Worm (Caenorhabditis elegans): Measurements from ENCODE around the gene prp-8.

Gene prp-8

ce11 chrIII:8124323-8124722 lies 39.9 kb upstream of the prp-8 start:
- TF ChIP-seq fkh-2 (tag; optimal IDR thresholded peaks at IDR 0.05) (no peak), skn-1 (tag; optimal IDR thresholded peaks at IDR 0.05) (peak; percentile 65), ceh-16 (tag; optimal IDR thresholded peaks at IDR 0.05) (no peak), hmg-11 (tag; optimal IDR thresholded peaks at IDR 0.05) (peak; percentile 11), pqm-1 (tag; optimal IDR thresholded peaks at IDR 0.05) (peak; percentile 60), fos-1 (tag; optimal IDR thresholded peaks at IDR 0.05) (no peak), ama-1 (optimal IDR thresholded peaks at IDR 0.05) (no peak), egl-5 (tag; optimal IDR thresholded peaks at IDR 0.05) (peak; percentile 89), fkh-10 (GFP tag; optimal IDR thresholded peaks at IDR 0.05) (peak; percentile 67), snpc-4 (tag; optimal IDR thresholded peaks at IDR 0.05) (peak; percentile 38), lsy-12 (tag; optimal IDR thresholded peaks at IDR 0.05) (no peak), tbx-2 (tag; optimal IDR thresholded peaks at IDR 0.05) (no peak), egl-27 (tag; optimal IDR thresholded peaks at IDR 0.05) (no peak), elt-2 (tag; optimal IDR thresholded peaks at IDR 0.05) (peak; percentile 48), elt-3 (tag; optimal IDR thresholded peaks at IDR 0.05) (no peak), nhr-28 (tag; optimal IDR thresholded peaks at IDR 0.05) (no peak), nhr-23 (tag; optimal IDR thresholded peaks at IDR 0.05) (peak; percentile 86), ceh-9 (tag; optimal IDR thresholded peaks at IDR 0.05) (no peak), sea-2 (GFP tag; optimal IDR thresholded peaks at IDR 0.05) (no peak), nfya-1 (tag; optimal IDR thresholded peaks at IDR 0.05; ENCODE audit: insufficient read depth) (peak; percentile 91), nhr-237 (tag; optimal IDR thresholded peaks at IDR 0.05) (no peak), ceh-82 (tag; optimal IDR thresholded peaks at IDR 0.05) (no peak), ceh-28 (tag; optimal IDR thresholded peaks at IDR 0.05) (peak; percentile 41), pha-4 (tag; optimal IDR thresholded peaks at IDR 0.05) (peak; percentile 79), elt-1 (tag; optimal IDR thresholded peaks at IDR 0.05) (peak; percentile 21), zag-1 (tag; optimal IDR thresholded peaks at IDR 0.05) (no peak), lin-39 (tag; optimal IDR thresholded peaks at IDR 0.05) (peak; percentile 20), nhr-43 (tag; optimal IDR thresholded peaks at IDR 0.05; ENCODE audit: poor library complexity, severe bottlenecking) (no peak), ztf-4 (tag; optimal IDR thresholded peaks at IDR 0.05) (no peak), lin-15B (tag; optimal IDR thresholded peaks at IDR 0.05) (peak; percentile 37), mml-1 (tag; optimal IDR thresholded peaks at IDR 0.05) (no peak), nhr-67 (tag; optimal IDR thresholded peaks at IDR 0.05) (no peak), eor-1 (tag; optimal IDR thresholded peaks at IDR 0.05) (no peak), nhr-76 (tag; optimal IDR thresholded peaks at IDR 0.05) (no peak), mdl-1 (tag; optimal IDR thresholded peaks at IDR 0.05) (peak; percentile 31), nhr-12 (tag; optimal IDR thresholded peaks at IDR 0.05) (no peak), R02D3.7 (tag; optimal IDR thresholded peaks at IDR 0.05) (no peak), unc-39 (tag; optimal IDR thresholded peaks at IDR 0.05) (no peak), nhr-11 (tag; optimal IDR thresholded peaks at IDR 0.05) (no peak), aly-2 (tag; optimal IDR thresholded peaks at IDR 0.05) (no peak), ztf-11 (tag; optimal IDR thresholded peaks at IDR 0.05) (no peak), unc-62 (GFP tag; optimal IDR thresholded peaks at IDR 0.05) (no peak), jun-1 (tag; optimal IDR thresholded peaks at IDR 0.05) (peak; percentile 50), ZK546.5 (tag; optimal IDR thresholded peaks at IDR 0.05) (no peak), nhr-77 (tag; optimal IDR thresholded peaks at IDR 0.05) (no peak), nhr-25 (tag; optimal IDR thresholded peaks at IDR 0.05) (peak; percentile 25), daf-12 (tag; optimal IDR thresholded peaks at IDR 0.05) (no peak)

- TF ChIP-seq egl-5 (tag; optimal IDR thresholded peaks at IDR 0.05) (peak; percentile 68), R02D3.7 (tag; optimal IDR thresholded peaks at IDR 0.05) (no peak), jun-1 (tag; optimal IDR thresholded peaks at IDR 0.05) (peak; percentile 1), fkh-10 (GFP tag; optimal IDR thresholded peaks at IDR 0.05) (no peak), pqm-1 (tag; optimal IDR thresholded peaks at IDR 0.05) (peak; percentile 49), daf-12 (tag; optimal IDR thresholded peaks at IDR 0.05) (no peak), pha-4 (tag; optimal IDR thresholded peaks at IDR 0.05) (peak; percentile 84), unc-62 (GFP tag; optimal IDR thresholded peaks at IDR 0.05) (no peak), lin-39 (tag; optimal IDR thresholded peaks at IDR 0.05) (peak; percentile 43), skn-1 (tag; optimal IDR thresholded peaks at IDR 0.05) (peak; percentile 24), ceh-82 (tag; optimal IDR thresholded peaks at IDR 0.05) (no peak), nhr-23 (tag; optimal IDR thresholded peaks at IDR 0.05) (peak; percentile 35), elt-2 (tag; optimal IDR thresholded peaks at IDR 0.05) (peak; percentile 52), lin-15B (tag; optimal IDR thresholded peaks at IDR 0.05) (peak; percentile 20), nhr-25 (tag; optimal IDR thresholded peaks at IDR 0.05) (peak; percentile 64), lsy-12 (tag; optimal IDR thresholded peaks at IDR 0.05) (no peak), unc-39 (tag; optimal IDR thresholded peaks at IDR 0.05) (no peak), mdl-1 (tag; optimal IDR thresholded peaks at IDR 0.05) (peak; percentile 6), ceh-28 (tag; optimal IDR thresholded peaks at IDR 0.05) (peak; percentile 23), fkh-2 (tag; optimal IDR thresholded peaks at IDR 0.05) (no peak), zag-1 (tag; optimal IDR thresholded peaks at IDR 0.05) (no peak), nhr-77 (tag; optimal IDR thresholded peaks at IDR 0.05) (peak; percentile 6), nfya-1 (tag; optimal IDR thresholded peaks at IDR 0.05; ENCODE audit: insufficient read depth) (peak; percentile 76), nhr-12 (tag; optimal IDR thresholded peaks at IDR 0.05) (no peak), hmg-11 (tag; optimal IDR thresholded peaks at IDR 0.05) (peak; percentile 65)
Measured at ce11 chrIII:8125234-8125633, 38.9 kb upstream of the prp-8 start.

Data from whole organism, L3 larva.